Worm (Caenorhabditis elegans) whole organism, young adult: Measurements from ENCODE around the gene K04B12.2.

Source experiments
- B0261.1 ChIP-seq: sonication (generic microtip); optimal IDR thresholded peaks from 2 replicates; lab custom pipeline; 2016; ENCODE audit warnings: mild to moderate bottlenecking, missing genetic modification characterization, moderate library complexity, missing compliant biosample characterization
- B0336.3 ChIP-seq: fragments of 200-800 bp; sonication (Bioruptor generic); IDR thresholded peaks from 2 replicates; pipeline ENCODE4 v1.3.6; 2022; ENCODE audit warnings: missing genetic modification characterization, missing compliant biosample characterization
- C17E4.6 ChIP-seq: fragments of 200-800 bp; sonication (Bioruptor generic); IDR thresholded peaks from 2 replicates; pipeline ENCODE4 v1.3.6; 2022; ENCODE audit warnings: missing genetic modification reagents, missing genetic modification characterization, missing compliant biosample characterization
- F37B4.10 ChIP-seq: fragments of 200-800 bp; sonication (Bioruptor generic); IDR thresholded peaks from 2 replicates; pipeline ENCODE4 v1.3.6; 2022; ENCODE audit warnings: missing genetic modification characterization, missing compliant biosample characterization
- F49E8.2 ChIP-seq: sonication (generic microtip); optimal IDR thresholded peaks from 3 replicates; lab custom pipeline; 2017; ENCODE audit warnings: missing genetic modification characterization, mild to moderate bottlenecking, missing compliant biosample characterization, antibody characterized with exemption, moderate library complexity; ENCODE audit not compliant: insufficient read depth
- F57C9.4 ChIP-seq: sonication (generic microtip); optimal IDR thresholded peaks from 2 replicates; lab custom pipeline; 2017; ENCODE audit warnings: mild to moderate bottlenecking, missing genetic modification characterization, missing compliant biosample characterization
- K12H6.12 ChIP-seq: fragments of 200-800 bp; sonication (Bioruptor generic); optimal IDR thresholded peaks from 2 replicates; lab custom pipeline; 2018; ENCODE audit warnings: mild to moderate bottlenecking, missing genetic modification characterization, missing compliant biosample characterization
- T26A5.8 ChIP-seq: sonication (generic microtip); optimal IDR thresholded peaks from 2 replicates; lab custom pipeline; 2016; ENCODE audit warnings: missing genetic modification characterization, missing compliant biosample characterization
- Y53F4B.3 ChIP-seq: fragments of 200-800 bp; sonication (Bioruptor generic); IDR thresholded peaks from 2 replicates; pipeline ENCODE4 v1.3.6; 2022; ENCODE audit warnings: missing genetic modification reagents, missing genetic modification characterization, missing compliant biosample characterization
- Y53G8AR.9 ChIP-seq: fragments of 200-800 bp; sonication (Bioruptor generic); conservative IDR thresholded peaks from 2 replicates; pipeline ENCODE4 v1.3.6; 2022; ENCODE audit warnings: missing genetic modification reagents, missing genetic modification characterization, missing compliant biosample characterization
- Y67H2A.10 ChIP-seq: fragments of 200-800 bp; sonication (Bioruptor generic); conservative IDR thresholded peaks from 2 replicates; pipeline ENCODE4 v1.3.6; 2022; ENCODE audit warnings: missing genetic modification reagents, missing genetic modification characterization, missing compliant biosample characterization
- Y95B8A.8 ChIP-seq: fragments of 200-800 bp; sonication (Bioruptor generic); IDR thresholded peaks from 2 replicates; pipeline ENCODE4 v1.3.6; 2022; ENCODE audit warnings: missing genetic modification reagents, missing genetic modification characterization, missing compliant biosample characterization
- akir-1 ChIP-seq: fragments of 200-800 bp; sonication (Bioruptor generic); optimal IDR thresholded peaks from 2 replicates; lab custom pipeline; 2018; ENCODE audit warnings: mild to moderate bottlenecking, missing genetic modification characterization, moderate library complexity, missing compliant biosample characterization
- ama-1 ChIP-seq, 3 experiments: fragments of 150-350 bp in 1 of 3; sonication (generic microtip) in 2 of 3; optimal IDR thresholded peaks; 2 replicates each; lab custom pipeline; 2014 to 2018; ENCODE audit warnings: missing biosample characterization in 2 of 3, missing genetic modification characterization in 2 of 3, missing genetic modification reagents in 2 of 3
- attf-5 ChIP-seq: fragments of 200-800 bp; sonication (Bioruptor generic); optimal IDR thresholded peaks from 2 replicates; lab custom pipeline; 2018; ENCODE audit warnings: mild to moderate bottlenecking, missing genetic modification characterization, missing compliant biosample characterization
- bed-1 ChIP-seq: fragments of 200-800 bp; sonication (Bioruptor generic); IDR thresholded peaks from 2 replicates; pipeline ENCODE4 v1.3.6; 2022; ENCODE audit warnings: missing genetic modification reagents, missing genetic modification characterization, missing compliant biosample characterization
- cebp-1 ChIP-seq, 2 experiments: fragments of 200-800 bp in 1 of 2; sonication (Bioruptor generic) in 1 of 2; sonication (generic microtip) in 1 of 2; IDR thresholded peaks in 1 of 2; optimal IDR thresholded peaks in 1 of 2; 2 replicates each; pipeline versions ENCODE4 v1.3.6 to Lab custom; 2017 to 2022; ENCODE audit warnings: missing compliant biosample characterization in 2 of 2, missing genetic modification characterization in 2 of 2, mild to moderate bottlenecking in 1 of 2, missing genetic modification reagents in 1 of 2, moderate library complexity in 1 of 2
- ceh-58 ChIP-seq: fragments of 200-800 bp; sonication (Bioruptor generic); IDR thresholded peaks from 2 replicates; pipeline ENCODE4 v1.3.6; 2022; ENCODE audit warnings: missing genetic modification characterization, missing compliant biosample characterization
- gei-17 ChIP-seq: fragments of 200-800 bp; sonication (Bioruptor generic); optimal IDR thresholded peaks from 2 replicates; lab custom pipeline; 2018; ENCODE audit warnings: mild to moderate bottlenecking, missing genetic modification characterization, missing compliant biosample characterization
- hlh-12 ChIP-seq: sonication (generic microtip); optimal IDR thresholded peaks from 2 replicates; lab custom pipeline; 2016; ENCODE audit warnings: missing genetic modification characterization, missing compliant biosample characterization
- let-607 ChIP-seq, 2 experiments: fragments of 200-800 bp in 1 of 2; sonication (Bioruptor generic) in 1 of 2; sonication (generic microtip) in 1 of 2; optimal IDR thresholded peaks; 2 replicates each; lab custom pipeline; 2016 to 2018; ENCODE audit warnings: mild to moderate bottlenecking in 2 of 2, missing compliant biosample characterization in 2 of 2, missing genetic modification characterization in 2 of 2, moderate library complexity in 2 of 2, missing genotype in 1 of 2
- lin-26 ChIP-seq: fragments of 200-800 bp; sonication (Bioruptor generic); IDR thresholded peaks from 2 replicates; pipeline ENCODE4 v1.3.6; 2022; ENCODE audit warnings: missing genetic modification reagents, missing genetic modification characterization, missing compliant biosample characterization
- lin-54 ChIP-seq: fragments of 200-800 bp; sonication (Bioruptor generic); optimal IDR thresholded peaks from 2 replicates; lab custom pipeline; 2018; ENCODE audit warnings: mild to moderate bottlenecking, missing genetic modification characterization, missing compliant biosample characterization
- madf-10 ChIP-seq: sonication (generic microtip); optimal IDR thresholded peaks from 2 replicates; lab custom pipeline; 2016; ENCODE audit warnings: mild to moderate bottlenecking, missing genetic modification characterization, missing compliant biosample characterization
- madf-6 ChIP-seq: fragments of 200-800 bp; sonication (Bioruptor generic); IDR thresholded peaks from 2 replicates; pipeline ENCODE4 v1.3.6; 2022; ENCODE audit warnings: missing genetic modification reagents, missing genetic modification characterization, missing compliant biosample characterization
- mes-4 ChIP-seq: sonication (generic microtip); optimal IDR thresholded peaks from 2 replicates; lab custom pipeline; 2016; ENCODE audit warnings: missing genotype, missing genetic modification characterization, missing compliant biosample characterization
- mxl-1 ChIP-seq: sonication (generic microtip); optimal IDR thresholded peaks from 2 replicates; lab custom pipeline; 2016; ENCODE audit warnings: missing genetic modification characterization, missing compliant biosample characterization
- nfya-2 ChIP-seq: fragments of 200-800 bp; sonication (Bioruptor generic); IDR thresholded peaks from 2 replicates; pipeline ENCODE4 v1.3.6; 2022; ENCODE audit warnings: missing genetic modification reagents, missing genetic modification characterization, missing compliant biosample characterization
- nfyb-1 ChIP-seq: fragments of 200-800 bp; sonication (Bioruptor generic); IDR thresholded peaks from 2 replicates; pipeline ENCODE4 v1.3.6; 2022; ENCODE audit warnings: missing genetic modification reagents, missing genetic modification characterization, missing compliant biosample characterization
- nhr-80 ChIP-seq: sonication (generic microtip); optimal IDR thresholded peaks from 2 replicates; lab custom pipeline; 2016; ENCODE audit warnings: missing genetic modification characterization, missing compliant biosample characterization
- pbrm-1 ChIP-seq: fragments of 200-800 bp; sonication (Bioruptor generic); IDR thresholded peaks from 2 replicates; pipeline ENCODE4 v1.3.6; 2022; ENCODE audit warnings: missing genetic modification reagents, missing genetic modification characterization, missing compliant biosample characterization
- pha-4 ChIP-seq: fragments of 150-350 bp; sonication (generic microtip); optimal IDR thresholded peaks from 2 replicates; lab custom pipeline; 2014; ENCODE audit warnings: missing biosample characterization, missing genetic modification reagents, missing genetic modification characterization
- rcor-1 ChIP-seq: fragments of 200-800 bp; sonication (Bioruptor generic); IDR thresholded peaks from 2 replicates; pipeline ENCODE4 v1.3.6; 2022; ENCODE audit warnings: missing genetic modification reagents, missing genetic modification characterization, missing compliant biosample characterization
- sea-2 ChIP-seq: fragments of 200-800 bp; sonication (Bioruptor generic); IDR thresholded peaks from 2 replicates; pipeline ENCODE4 v1.3.6; 2022; ENCODE audit warnings: missing genetic modification characterization, missing compliant biosample characterization
- snpc-1.1 ChIP-seq: sonication (generic microtip); optimal IDR thresholded peaks from 2 replicates; lab custom pipeline; 2017; ENCODE audit warnings: missing genetic modification characterization, mild to moderate bottlenecking, missing compliant biosample characterization, antibody characterized with exemption, moderate library complexity, missing genotype, missing genetic modification reagents; ENCODE audit not compliant: insufficient read depth
- snpc-3.4 ChIP-seq: sonication (generic microtip); optimal IDR thresholded peaks from 2 replicates; lab custom pipeline; 2017; ENCODE audit warnings: missing genetic modification characterization, mild to moderate bottlenecking, missing compliant biosample characterization, antibody characterized with exemption, moderate library complexity, missing genotype, missing genetic modification reagents
- snpc-4 ChIP-seq, 5 experiments: fragments of 150-350 bp in 1 of 5; sonication (generic microtip) in 4 of 5; optimal IDR thresholded peaks; 2 replicates each; lab custom pipeline; 2014 to 2018; ENCODE audit warnings: missing genetic modification characterization in 5 of 5, missing biosample characterization in 3 of 5, antibody characterized with exemption in 2 of 5, mild to moderate bottlenecking in 2 of 5, missing compliant biosample characterization in 2 of 5, missing genotype in 2 of 5, moderate library complexity in 2 of 5, missing genetic modification reagents in 1 of 5
- tbx-9 ChIP-seq: sonication (generic microtip); optimal IDR thresholded peaks from 2 replicates; lab custom pipeline; 2016; ENCODE audit warnings: borderline replicate concordance, missing genetic modification characterization, inconsistent platforms, missing compliant biosample characterization
- tlf-1 ChIP-seq: fragments of 200-800 bp; sonication (Bioruptor generic); optimal IDR thresholded peaks from 2 replicates; lab custom pipeline; 2018; ENCODE audit warnings: mild to moderate bottlenecking, missing genetic modification characterization, missing compliant biosample characterization
- ztf-3 ChIP-seq: fragments of 200-800 bp; sonication (Bioruptor generic); optimal IDR thresholded peaks from 2 replicates; lab custom pipeline; 2018; ENCODE audit warnings: mild to moderate bottlenecking, missing genetic modification characterization, missing compliant biosample characterization
- ztf-6 ChIP-seq: fragments of 200-800 bp; sonication (Bioruptor generic); IDR thresholded peaks from 2 replicates; pipeline ENCODE4 v1.3.6; 2022; ENCODE audit warnings: missing genetic modification reagents, missing genetic modification characterization, missing compliant biosample characterization

Gene K04B12.2

DNA sequence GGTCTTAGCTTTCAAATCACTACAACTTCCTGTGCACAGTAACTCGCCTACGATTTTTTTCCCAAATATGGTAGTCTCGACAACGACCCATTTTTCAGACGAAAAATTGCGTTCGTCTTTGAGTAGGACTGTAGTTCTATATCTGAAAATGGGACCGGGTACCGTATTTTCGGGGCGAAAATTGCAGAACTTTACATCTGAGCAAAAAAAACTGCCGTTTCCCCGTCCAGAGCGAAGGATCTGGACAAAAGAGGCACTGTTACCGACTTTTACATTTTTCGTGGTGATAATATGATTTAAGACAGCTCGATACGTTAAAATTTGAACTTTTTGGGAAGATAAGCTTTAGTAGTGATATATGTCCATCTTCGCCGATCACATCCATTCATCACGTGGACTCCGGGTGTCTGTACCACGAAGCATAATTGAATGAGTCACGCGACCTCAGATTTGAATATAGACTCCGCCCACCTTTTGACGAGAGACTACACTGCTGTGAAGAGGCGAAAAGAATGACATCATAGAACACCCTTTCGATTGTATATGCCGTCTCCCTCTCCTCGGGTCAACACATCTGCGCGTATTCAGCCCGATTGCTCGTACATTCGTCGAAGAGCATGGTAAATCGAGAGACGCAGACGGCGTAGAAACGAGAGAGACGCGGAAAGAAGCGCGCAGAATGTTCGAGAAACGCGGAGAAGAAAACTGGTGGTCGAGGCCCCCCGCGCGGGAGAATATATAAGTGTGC is 32.9 kb downstream of the K04B12.2 start (continued):
- TF ChIP-seq B0261.1 (no peak), sea-2 (no peak), ztf-6 (no peak), snpc-4 (GFP tag; optimal IDR thresholded peaks at IDR 0.05; lab: Kevin White, UChicago) (no peak), snpc-4 (tag; optimal IDR thresholded peaks at IDR 0.05; lab: Kevin White, UChicago) (peak in 1 of 4 experiments; percentile 4), lin-26 (GFP tag; lab: Robert Waterston, UW) (no peak), cebp-1 (GFP tag; IDR thresholded peaks at IDR 0.05; lab: Robert Waterston, UW) (no peak), cebp-1 (tag; optimal IDR thresholded peaks at IDR 0.05; lab: Kevin White, UChicago) (peak; percentile 43)

DNA sequence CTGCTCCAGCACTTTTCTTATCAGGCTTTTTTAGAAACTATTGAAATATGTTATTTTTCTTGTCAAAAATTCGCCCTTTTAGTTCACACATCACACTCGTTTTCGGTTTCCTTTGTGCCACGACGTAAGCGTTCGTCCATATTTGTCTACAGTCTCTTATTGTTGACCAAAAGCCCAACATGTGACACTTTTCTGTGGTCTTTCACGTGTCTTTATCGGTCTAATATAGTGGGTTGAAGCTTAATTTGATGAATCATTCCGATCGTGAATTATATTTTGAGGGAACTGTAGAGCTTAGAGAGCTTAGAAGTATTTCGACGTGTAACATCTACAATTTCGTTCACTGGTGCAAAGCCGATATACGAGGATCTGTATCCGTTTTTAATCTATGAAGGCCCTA is 33.5 kb downstream of the K04B12.2 start:
- TF ChIP-seq pha-4 (tag; lab: Kevin White, UChicago) (peak; percentile 21), Y95B8A.8 (no peak), F57C9.4 (tag; lab: Kevin White, UChicago) (no peak), K12H6.12 (tag; lab: Kevin White, UChicago) (no peak), lin-26 (GFP tag; lab: Robert Waterston, UW) (no peak), F37B4.10 (GFP tag; lab: Robert Waterston, UW) (no peak), attf-5 (GFP tag; lab: Kevin White, UChicago) (no peak), nfyb-1 (no peak; the same call in 1 of the 2 replicates), tlf-1 (GFP tag; lab: Kevin White, UChicago) (no peak), Y53G8AR.9 (GFP tag; lab: Robert Waterston, UW) (no peak), nfya-2 (GFP tag; lab: Robert Waterston, UW) (no peak), bed-1 (GFP tag; lab: Robert Waterston, UW) (no peak), tbx-9 (tag; lab: Kevin White, UChicago) (no peak), cebp-1 (GFP tag; IDR thresholded peaks at IDR 0.05; lab: Robert Waterston, UW) (no peak), cebp-1 (tag; optimal IDR thresholded peaks at IDR 0.05; lab: Kevin White, UChicago) (peak; percentile 14), mxl-1 (no peak), nhr-80 (tag; lab: Kevin White, UChicago) (peak; percentile 9), akir-1 (no peak), Y67H2A.10 (GFP tag; lab: Robert Waterston, UW) (no peak)

DNA sequence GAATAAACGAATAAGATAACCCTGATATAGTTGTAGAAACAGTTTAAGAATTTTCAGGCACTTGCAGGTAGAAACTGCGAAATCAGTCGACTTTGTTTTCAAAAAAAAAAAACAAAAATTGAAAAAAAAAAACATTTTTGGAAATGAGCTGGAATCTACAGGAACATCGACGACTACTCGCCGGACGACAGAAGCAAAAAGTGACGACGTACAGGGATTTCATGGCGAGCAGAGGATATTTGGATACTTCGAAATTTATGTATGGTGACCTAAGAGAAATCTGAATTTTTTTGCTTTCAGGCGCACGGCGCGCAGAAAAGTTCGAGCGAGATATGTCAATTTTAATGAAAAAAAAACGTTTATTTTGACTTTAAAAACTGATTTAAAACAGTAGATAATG is 36.7 kb downstream of the K04B12.2 start:
- TF ChIP-seq Y53G8AR.9 (GFP tag; lab: Robert Waterston, UW), result 0 out of 2 replicates have a peak, but pooled peaks have one; percentile 15
- TF ChIP-seq T26A5.8 (tag; lab: Kevin White, UChicago), result no peak
- TF ChIP-seq ama-1 (optimal IDR thresholded peaks at IDR 0.05; lab: Kevin White, UChicago), result peak; percentile 26
- TF ChIP-seq ama-1 (GFP tag; optimal IDR thresholded peaks at IDR 0.05; lab: Kevin White, UChicago), result no peak

DNA sequence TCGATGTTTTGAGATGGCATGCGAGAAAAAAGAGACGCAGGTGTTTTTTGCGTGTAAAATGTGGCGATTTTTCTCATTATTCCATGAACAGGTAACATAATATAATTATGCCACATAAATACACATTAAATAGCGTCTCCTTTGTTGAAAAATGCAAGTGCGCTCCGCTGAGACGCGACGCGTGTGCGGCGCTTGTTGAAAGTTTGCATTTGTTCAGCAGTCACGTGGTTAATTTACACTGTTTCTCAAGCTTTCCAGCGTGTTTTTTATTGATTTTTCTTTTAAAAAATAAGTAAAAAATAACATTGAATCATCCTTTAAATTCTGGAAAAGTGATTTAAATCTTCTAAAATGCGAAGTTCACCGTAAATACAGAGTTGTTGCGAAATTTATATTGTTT is 38.2 kb downstream of the K04B12.2 start:
- peak; percentile 49; the same call in 1 of the 2 replicates for TF ChIP-seq pbrm-1 (GFP tag; lab: Robert Waterston, UW)
- TF ChIP-seq hlh-12 (tag; lab: Kevin White, UChicago), result no peak
- no peak for TF ChIP-seq gei-17 (GFP tag; lab: Kevin White, UChicago)
- TF ChIP-seq madf-6, result no peak
- TF ChIP-seq madf-10 (tag; lab: Kevin White, UChicago), result peak; percentile 56
- TF ChIP-seq let-607 (tag; optimal IDR thresholded peaks at IDR 0.05; lab: Kevin White, UChicago), result peak; percentile 80 to 87
- TF ChIP-seq ceh-58 (GFP tag; lab: Robert Waterston, UW), result no peak
- TF ChIP-seq ztf-3, result no peak
- TF ChIP-seq K12H6.12 (tag; lab: Kevin White, UChicago), result peak; percentile 58
- no peak for TF ChIP-seq mes-4 (tag; lab: Kevin White, UChicago)
- TF ChIP-seq bed-1 (GFP tag; lab: Robert Waterston, UW), result no peak
- no peak for TF ChIP-seq F49E8.2
- no peak for TF ChIP-seq Y53G8AR.9 (GFP tag; lab: Robert Waterston, UW)
- peak; percentile 68 for TF ChIP-seq lin-54
- TF ChIP-seq snpc-1.1 (tag; lab: Kevin White, UChicago), result no peak
- 0 out of 2 replicates have a peak, but pooled peaks have one; percentile 26 for TF ChIP-seq B0336.3
- TF ChIP-seq snpc-3.4, result peak; percentile 15
- no peak for TF ChIP-seq rcor-1 (GFP tag; lab: Robert Waterston, UW)
- no peak for TF ChIP-seq C17E4.6
- TF ChIP-seq Y53F4B.3, result no peak
